Fruit fly (Drosophila melanogaster): ENCODE results near the gene gcm2.
A peak's percentile ranks its signal among the peaks of the same experiment; 100 is the strongest.

Gene gcm2

DNA sequence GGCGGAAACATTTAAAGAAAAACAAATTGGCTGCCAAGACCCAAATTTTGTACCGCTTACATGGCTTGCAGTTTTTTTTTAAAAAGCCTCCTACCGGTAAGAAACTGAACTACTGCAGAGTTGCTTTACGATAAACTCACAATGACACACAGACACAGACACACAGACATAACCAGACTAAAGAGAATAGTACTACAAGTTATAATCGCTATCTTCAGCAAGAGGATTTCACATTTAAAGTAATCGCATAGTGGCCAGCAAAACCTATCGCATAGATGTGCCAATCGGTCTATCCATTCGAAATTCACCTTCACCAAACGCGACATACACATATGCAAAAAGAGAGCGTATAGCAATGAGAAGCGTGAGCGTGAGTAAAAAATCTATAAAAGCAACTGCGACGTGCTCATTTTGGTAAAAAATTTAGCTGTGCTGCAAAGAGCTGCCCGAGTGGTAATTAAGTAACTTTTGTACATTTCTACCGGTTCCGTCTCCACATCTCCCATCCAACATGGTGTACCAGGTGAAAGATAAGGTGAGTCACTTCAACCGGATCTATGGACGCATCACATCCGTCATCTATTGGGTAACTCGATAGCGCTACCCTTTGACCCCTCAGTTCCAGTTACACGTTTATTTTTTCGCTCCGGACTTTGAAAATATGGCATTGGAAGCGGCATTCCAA, 4.8 kb downstream of the gcm2 start, which contains the start of gene Trx2 (continued):
- TF ChIP-seq da (GFP tag; optimal IDR thresholded peaks at IDR 0.05) (no peak), yki (optimal IDR thresholded peaks at IDR 0.05) (peak; percentile 8), CHES-1-like (GFP tag; optimal IDR thresholded peaks at IDR 0.05) (peak; percentile 43), bowl (GFP tag; IDR thresholded peaks at IDR 0.05) (no peak), Tbp (GFP tag; optimal IDR thresholded peaks at IDR 0.05) (no peak), Usf (GFP tag; optimal IDR thresholded peaks at IDR 0.05) (no peak), run (tag; optimal IDR thresholded peaks at IDR 0.05) (no peak), crc (GFP tag; optimal IDR thresholded peaks at IDR 0.05) (no peak), CG17612 (GFP tag; IDR thresholded peaks at IDR 0.05) (no peak), tin (GFP tag; optimal IDR thresholded peaks at IDR 0.05) (no peak), CG3065 (GFP tag; optimal IDR thresholded peaks at IDR 0.05) (no peak), CG4820 (GFP tag; optimal IDR thresholded peaks at IDR 0.05) (no peak), rib (GFP tag; IDR thresholded peaks at IDR 0.05) (no peak), nmo (GFP tag; optimal IDR thresholded peaks at IDR 0.05) (no peak), gfzf (GFP tag; optimal IDR thresholded peaks at IDR 0.05) (no peak), cad (GFP tag; optimal IDR thresholded peaks at IDR 0.05) (no peak), maf-S (GFP tag; optimal IDR thresholded peaks at IDR 0.05) (no peak), CG14965 (GFP tag; optimal IDR thresholded peaks at IDR 0.05; ENCODE audit: borderline replicate concordance) (no peak), CG17361 (GFP tag; IDR thresholded peaks at IDR 0.05) (no peak), Chrac-16 (GFP tag; optimal IDR thresholded peaks at IDR 0.05) (no peak), Dref (GFP tag; IDR thresholded peaks at IDR 0.05) (peak; percentile 57), row (GFP tag; IDR thresholded peaks at IDR 0.05) (no peak), CG18599 (GFP tag; optimal IDR thresholded peaks at IDR 0.05) (peak; percentile 61), caup (GFP tag; optimal IDR thresholded peaks at IDR 0.05; ENCODE audit: severe bottlenecking) (peak; percentile 61), CG6175 (GFP tag; IDR thresholded peaks at IDR 0.05) (no peak), sqz (GFP tag; optimal IDR thresholded peaks at IDR 0.05) (peak; percentile 48), tna (GFP tag; IDR thresholded peaks at IDR 0.05; ENCODE audit: partially characterized antibody) (peak; percentile 49; the same call in 1 of the 2 replicates), knrl (GFP tag; IDR thresholded peaks at IDR 0.05; ENCODE audit: partially characterized antibody) (no peak), Dad (GFP tag; optimal IDR thresholded peaks at IDR 0.05) (no peak), CG3847 (GFP tag; IDR thresholded peaks at IDR 0.05) (no peak), gcm2 (GFP tag; optimal IDR thresholded peaks at IDR 0.05) (peak; percentile 57), zfh1 (GFP tag; IDR thresholded peaks at IDR 0.05) (no peak), NK7.1 (GFP tag; optimal IDR thresholded peaks at IDR 0.05) (no peak), sim (GFP tag; IDR thresholded peaks at IDR 0.05) (peak; percentile 21; the same call in 1 of the 2 replicates), CG30020 (tag; optimal IDR thresholded peaks at IDR 0.05) (no peak), Sry-δ (GFP tag; optimal IDR thresholded peaks at IDR 0.05) (no peak), grn (GFP tag; optimal IDR thresholded peaks at IDR 0.05) (peak; percentile 23), ac (GFP tag; optimal IDR thresholded peaks at IDR 0.05) (peak; percentile 7), dimm (GFP tag; IDR thresholded peaks at IDR 0.05) (no peak), Hsf (GFP tag; optimal IDR thresholded peaks at IDR 0.05) (no peak), CG3281 (GFP tag; optimal IDR thresholded peaks at IDR 0.05) (peak; percentile 8), CG2129 (GFP tag; IDR thresholded peaks at IDR 0.05; ENCODE audit: partially characterized antibody) (no peak), CG31441 (GFP tag; IDR thresholded peaks at IDR 0.05) (no peak), sob (GFP tag; IDR thresholded peaks at IDR 0.05) (peak; percentile 50; the same call in 1 of the 2 replicates), vnd (GFP tag; IDR thresholded peaks at IDR 0.05; ENCODE audit: partially characterized antibody) (no peak), CG4424 (GFP tag; optimal IDR thresholded peaks at IDR 0.05) (no peak), CG14860 (GFP tag; IDR thresholded peaks at IDR 0.05; ENCODE audit: partially characterized antibody) (no peak), grau (tag; optimal IDR thresholded peaks at IDR 0.05) (peak; percentile 3), Dip2 (GFP tag; IDR thresholded peaks at IDR 0.05) (peak; percentile 88; the same call in 1 of the 2 replicates), z (GFP tag; IDR thresholded peaks at IDR 0.05) (no peak), emc (GFP tag; optimal IDR thresholded peaks at IDR 0.05) (no peak), Ets65A (GFP tag) (no peak)

Data from whole organism, embryonic.